Fruit fly (Drosophila melanogaster) whole organism, embryonic: ENCODE measurements around the gene Scr.
A peak's percentile ranks its signal among the peaks of the same experiment; 100 is the strongest.

ENCODE experiments used
- C15 ChIP-seq: fragments of 200-800 bp; sonication (Bioruptor generic); IDR thresholded peaks from 3 replicates; pipeline ENCODE4 v1.3.6; 2022; ENCODE audit warnings: missing biosample characterization, missing genetic modification characterization
- CG10321 ChIP-seq: fragments of 200-800 bp; sonication (Bioruptor generic); IDR thresholded peaks from 2 replicates; pipeline ENCODE4 v1.3.6; 2022; ENCODE audit warnings: missing biosample characterization, missing genetic modification characterization
- CG12299 ChIP-seq: fragments of 200-800 bp; sonication (Bioruptor generic); optimal IDR thresholded peaks from 2 replicates; lab custom pipeline; 2018; ENCODE audit warnings: missing biosample characterization, mild to moderate bottlenecking, missing genetic modification characterization
- CG13894 ChIP-seq: fragments of 200-800 bp; sonication (Bioruptor generic); optimal IDR thresholded peaks from 3 replicates; lab custom pipeline; 2018; ENCODE audit warnings: missing biosample characterization, mild to moderate bottlenecking, missing genetic modification characterization, moderate library complexity
- CG1529 ChIP-seq: fragments of 200-800 bp; sonication (Bioruptor generic); optimal IDR thresholded peaks from 3 replicates; lab custom pipeline; 2018; ENCODE audit warnings: missing biosample characterization, missing genetic modification characterization
- CG15479 ChIP-seq: fragments of 200-800 bp; sonication (Bioruptor generic); optimal IDR thresholded peaks from 3 replicates; lab custom pipeline; 2019; ENCODE audit warnings: missing biosample characterization, mild to moderate bottlenecking, missing genetic modification characterization, moderate library complexity
- CG1603 ChIP-seq: fragments of 200-800 bp; sonication (Bioruptor generic); optimal IDR thresholded peaks from 2 replicates; lab custom pipeline; 2019; ENCODE audit warnings: missing biosample characterization, mild to moderate bottlenecking, missing genetic modification characterization, moderate library complexity
- CG17612 ChIP-seq: fragments of 200-800 bp; sonication (Bioruptor generic); IDR thresholded peaks from 2 replicates; pipeline ENCODE4 v1.3.6; 2022; ENCODE audit warnings: missing biosample characterization, missing genetic modification characterization
- CG32767 ChIP-seq: fragments of 200-800 bp; sonication (Bioruptor generic); IDR thresholded peaks from 2 replicates; pipeline ENCODE4 v1.3.6; 2022; ENCODE audit warnings: missing biosample characterization, missing genetic modification characterization
- CG33557 ChIP-seq: fragments of 200-800 bp; sonication (Bioruptor generic); optimal IDR thresholded peaks from 2 replicates; lab custom pipeline; 2019; ENCODE audit warnings: missing biosample characterization, mild to moderate bottlenecking, missing genetic modification characterization, moderate library complexity
- CG5953 ChIP-seq: fragments of 200-800 bp; sonication (Bioruptor generic); IDR thresholded peaks from 2 replicates; pipeline ENCODE4 v1.3.6; 2022; ENCODE audit warnings: missing biosample characterization, missing genetic modification characterization
- CG6683 ChIP-seq: fragments of 200-800 bp; sonication (Bioruptor generic); optimal IDR thresholded peaks from 2 replicates; lab custom pipeline; 2017; ENCODE audit warnings: missing biosample characterization, mild to moderate bottlenecking, missing genetic modification characterization, missing genetic modification reagents
- CG7745 ChIP-seq: fragments of 200-800 bp; sonication (Bioruptor generic); optimal IDR thresholded peaks from 2 replicates; lab custom pipeline; 2018; ENCODE audit warnings: missing biosample characterization, mild to moderate bottlenecking, missing genetic modification characterization, moderate library complexity
- CG8478 ChIP-seq: fragments of >200 bp; optimal IDR thresholded peaks from 2 replicates; lab custom pipeline; 2018
- Chrac-16 ChIP-seq: fragments of 200-800 bp; sonication (Bioruptor generic); optimal IDR thresholded peaks from 3 replicates; lab custom pipeline; 2016; ENCODE audit warnings: missing biosample characterization, missing genetic modification characterization
- CrebB ChIP-seq: fragments of 200-800 bp; sonication (Bioruptor generic); optimal IDR thresholded peaks from 3 replicates; lab custom pipeline; 2018; ENCODE audit warnings: missing biosample characterization, mild to moderate bottlenecking, missing genetic modification characterization
- Dfd ChIP-seq, 2 experiments: fragments of >200 bp; optimal IDR thresholded peaks; 2 replicates each; lab custom pipeline; 2017; ENCODE audit warnings: missing biosample characterization in 2 of 2, missing genetic modification characterization in 2 of 2
- Fer2 ChIP-seq: fragments of 200-800 bp; sonication (Bioruptor generic); optimal IDR thresholded peaks from 2 replicates; lab custom pipeline; 2018; ENCODE audit warnings: missing biosample characterization, mild to moderate bottlenecking, missing genetic modification characterization, moderate library complexity
- HmgZ ChIP-seq: fragments of 200-800 bp; sonication (Bioruptor generic); optimal IDR thresholded peaks from 2 replicates; lab custom pipeline; 2018; ENCODE audit warnings: missing biosample characterization, mild to moderate bottlenecking, missing genetic modification characterization
- Hsf ChIP-seq: fragments of 200-800 bp; sonication (Bioruptor generic); optimal IDR thresholded peaks from 3 replicates; lab custom pipeline; 2016; ENCODE audit warnings: missing biosample characterization, missing genetic modification characterization
- Lpt ChIP-seq: fragments of >200 bp; optimal IDR thresholded peaks from 2 replicates; lab custom pipeline; 2018; ENCODE audit warnings: missing biosample characterization, missing genetic modification characterization
- Med ChIP-seq: fragments of 200-800 bp; sonication (Bioruptor generic); peaks from one replicate; lab custom pipeline; 2016; ENCODE audit warnings: missing biosample characterization, missing genetic modification characterization, mild to moderate bottlenecking, inconsistent platforms, moderate library complexity
- NFAT ChIP-seq: fragments of 200-800 bp; sonication (Bioruptor generic); IDR thresholded peaks from 2 replicates; pipeline ENCODE4 v1.3.6; 2022; ENCODE audit warnings: missing biosample characterization, missing genetic modification characterization
- Nf-YA ChIP-seq: fragments of 200-800 bp; sonication (Bioruptor generic); IDR thresholded peaks from 2 replicates; pipeline ENCODE4 v1.3.6; 2022; ENCODE audit warnings: missing biosample characterization, missing genetic modification characterization
- Oli ChIP-seq: fragments of 200-800 bp; sonication (Bioruptor generic); optimal IDR thresholded peaks from 2 replicates; lab custom pipeline; 2018; ENCODE audit warnings: missing biosample characterization, mild to moderate bottlenecking, missing genetic modification characterization, moderate library complexity
- Opbp ChIP-seq: fragments of 200-800 bp; sonication (Bioruptor generic); IDR thresholded peaks from 3 replicates; pipeline ENCODE4 v1.3.6; 2022; ENCODE audit warnings: missing biosample characterization, missing genetic modification characterization; ENCODE audit not compliant: partially characterized antibody
- Ptx1 ChIP-seq: fragments of 200-800 bp; sonication (Bioruptor generic); IDR thresholded peaks from 2 replicates; pipeline ENCODE4 v1.3.6; 2022; ENCODE audit warnings: missing biosample characterization, missing genetic modification characterization
- Side ChIP-seq: fragments of 200-800 bp; sonication (Bioruptor generic); optimal IDR thresholded peaks from 2 replicates; lab custom pipeline; 2016; ENCODE audit warnings: missing biosample characterization, missing genetic modification characterization
- Sox102F ChIP-seq: fragments of 200-800 bp; sonication (Bioruptor generic); optimal IDR thresholded peaks from 2 replicates; lab custom pipeline; 2018; ENCODE audit warnings: missing biosample characterization, mild to moderate bottlenecking, missing genetic modification characterization, moderate library complexity
- Ssrp ChIP-seq: fragments of 200-800 bp; sonication (Bioruptor generic); optimal IDR thresholded peaks from 2 replicates; lab custom pipeline; 2018; ENCODE audit warnings: missing biosample characterization, mild to moderate bottlenecking, missing genetic modification characterization, moderate library complexity
- TFAM ChIP-seq: fragments of 200-800 bp; sonication (Bioruptor generic); optimal IDR thresholded peaks from 2 replicates; lab custom pipeline; 2017; ENCODE audit warnings: missing biosample characterization, missing genetic modification characterization, inconsistent platforms
- Trl ChIP-seq, 3 experiments: fragments of >200 bp in 2 of 3; fragments of 200-800 bp in 1 of 3; sonication (Bioruptor generic) in 1 of 3; optimal IDR thresholded peaks; 2 replicates in 1 of 3; 3 replicates in 2 of 3; lab custom pipeline; 2016 to 2017; ENCODE audit warnings: missing biosample characterization in 1 of 3, missing genetic modification characterization in 1 of 3
- cg ChIP-seq: fragments of 200-800 bp; sonication (Bioruptor generic); optimal IDR thresholded peaks from 3 replicates; lab custom pipeline; 2019; ENCODE audit warnings: missing biosample characterization, mild to moderate bottlenecking, missing genetic modification characterization, moderate library complexity
- cwo ChIP-seq: fragments of 200-800 bp; sonication (Bioruptor generic); optimal IDR thresholded peaks from 3 replicates; lab custom pipeline; 2017; ENCODE audit warnings: missing biosample characterization, missing genetic modification characterization, mild to moderate bottlenecking, moderate library complexity, missing genetic modification reagents
- gcm2 ChIP-seq: fragments of 200-800 bp; sonication (Bioruptor generic); optimal IDR thresholded peaks from 2 replicates; lab custom pipeline; 2016; ENCODE audit warnings: missing biosample characterization, missing genetic modification characterization
- gem ChIP-seq: fragments of 200-800 bp; sonication (Bioruptor generic); optimal IDR thresholded peaks from 2 replicates; lab custom pipeline; 2019; ENCODE audit warnings: missing biosample characterization, mild to moderate bottlenecking, missing genetic modification characterization, moderate library complexity
- grau ChIP-seq: fragments of 200-800 bp; optimal IDR thresholded peaks from 3 replicates; lab custom pipeline; 2019; ENCODE audit warnings: missing biosample characterization, mild to moderate bottlenecking, missing genetic modification characterization, moderate library complexity
- grn ChIP-seq: fragments of 200-800 bp; sonication (Bioruptor generic); optimal IDR thresholded peaks from 3 replicates; lab custom pipeline; 2017; ENCODE audit warnings: missing biosample characterization, missing genetic modification characterization
- kah ChIP-seq: fragments of 200-800 bp; sonication (Bioruptor generic); optimal IDR thresholded peaks from 2 replicates; lab custom pipeline; 2018; ENCODE audit warnings: missing biosample characterization, mild to moderate bottlenecking, missing genetic modification characterization
- lola ChIP-seq, 3 experiments: fragments of >200 bp in 2 of 3; fragments of 200-800 bp in 1 of 3; sonication (Bioruptor generic) in 1 of 3; optimal IDR thresholded peaks; 2 replicates each; lab custom pipeline; 2017 to 2019; ENCODE audit warnings: missing biosample characterization in 3 of 3, missing genetic modification characterization in 3 of 3, mild to moderate bottlenecking in 1 of 3, moderate library complexity in 1 of 3
- mam ChIP-seq: fragments of 200-800 bp; sonication (Bioruptor generic); optimal IDR thresholded peaks from 3 replicates; lab custom pipeline; 2016; ENCODE audit warnings: missing biosample characterization, missing genetic modification characterization
- nmo ChIP-seq: fragments of 200-800 bp; sonication (Bioruptor generic); optimal IDR thresholded peaks from 2 replicates; lab custom pipeline; 2018; ENCODE audit warnings: missing biosample characterization, mild to moderate bottlenecking, missing genetic modification characterization, moderate library complexity
- p53 ChIP-seq: fragments of 200-800 bp; sonication (Bioruptor generic); optimal IDR thresholded peaks from 2 replicates; lab custom pipeline; 2016; ENCODE audit warnings: missing biosample characterization, missing genetic modification characterization
- seq ChIP-seq: fragments of 200-800 bp; sonication (Bioruptor generic); IDR thresholded peaks from 2 replicates; pipeline ENCODE4 v1.3.6; 2022; ENCODE audit warnings: missing biosample characterization, missing genetic modification characterization
- slbo ChIP-seq: fragments of 200-800 bp; sonication (Bioruptor generic); IDR thresholded peaks from 2 replicates; pipeline ENCODE4 v1.3.6; 2022; ENCODE audit warnings: missing biosample characterization, missing genetic modification characterization
- sr ChIP-seq: fragments of 200-800 bp; sonication (Bioruptor generic); IDR thresholded peaks from 3 replicates; pipeline ENCODE4 v1.3.6; 2022; ENCODE audit warnings: missing biosample characterization, missing genetic modification characterization
- ssp ChIP-seq: fragments of 200-800 bp; sonication (Bioruptor generic); IDR thresholded peaks from 2 replicates; pipeline ENCODE4 v1.3.6; 2022; ENCODE audit warnings: missing biosample characterization, missing genetic modification characterization
- trem ChIP-seq: fragments of 200-800 bp; optimal IDR thresholded peaks from 3 replicates; lab custom pipeline; 2019; ENCODE audit warnings: missing biosample characterization, mild to moderate bottlenecking, missing genetic modification characterization, moderate library complexity
- twi ChIP-seq: fragments of 200-800 bp; optimal IDR thresholded peaks from 2 replicates; lab custom pipeline; 2019; ENCODE audit warnings: missing biosample characterization, mild to moderate bottlenecking, missing genetic modification characterization, moderate library complexity
- usp ChIP-seq: fragments of >200 bp; optimal IDR thresholded peaks from 2 replicates; lab custom pipeline; 2017; ENCODE audit warnings: missing biosample characterization, missing genetic modification characterization
- wor ChIP-seq: fragments of 200-800 bp; sonication (Bioruptor generic); IDR thresholded peaks from 2 replicates; pipeline ENCODE4 v1.3.6; 2022; ENCODE audit warnings: missing biosample characterization, missing genetic modification characterization
- zfh2 ChIP-seq: fragments of 200-800 bp; sonication (Bioruptor generic); optimal IDR thresholded peaks from 2 replicates; lab custom pipeline; 2016; ENCODE audit warnings: missing biosample characterization, missing genetic modification characterization

Scr gene

dm6 chr3R:6869297-6869696, 19.5 kb upstream of the Scr start (continued):
- peak; percentile 33 for TF ChIP-seq nmo
- TF ChIP-seq Chrac-16 = peak; percentile 2
- TF ChIP-seq Lpt = no peak
- TF ChIP-seq C15 (GFP tag; lab: Robert Waterston, UW) = no peak
- no peak for TF ChIP-seq CG5953 (GFP tag; lab: Robert Waterston, UW)
- TF ChIP-seq Sox102F (GFP tag; lab: Kevin White, UChicago) = no peak
- no peak for TF ChIP-seq trem (tag; lab: Kevin White, UChicago)
- TF ChIP-seq TFAM (GFP tag; lab: Kevin White, UChicago) = no peak
- TF ChIP-seq gem = no peak
- no peak for TF ChIP-seq CG13894
- TF ChIP-seq seq = no peak
- TF ChIP-seq ssp (GFP tag; lab: Robert Waterston, UW) = 0 out of 2 replicates have a peak, but pooled peaks have one; percentile 17
- TF ChIP-seq cg (GFP tag; lab: Kevin White, UChicago) = no peak
- TF ChIP-seq CG8478 (lab: Kevin White, UChicago) = no peak
- no peak for TF ChIP-seq gcm2 (GFP tag; lab: Kevin White, UChicago)
- no peak for TF ChIP-seq grn (GFP tag; lab: Kevin White, UChicago)
- peak; percentile 21 for TF ChIP-seq Hsf
- no peak for TF ChIP-seq Fer2 (tag; lab: Kevin White, UChicago)
- TF ChIP-seq Opbp = no peak
- TF ChIP-seq CG10321 (GFP tag; lab: Robert Waterston, UW) = no peak
- TF ChIP-seq grau (tag; lab: Kevin White, UChicago) = no peak
- no peak for TF ChIP-seq NFAT (GFP tag; lab: Robert Waterston, UW)
- no peak for TF ChIP-seq sr (GFP tag; lab: Robert Waterston, UW)
- no peak for TF ChIP-seq p53 (GFP tag; lab: Kevin White, UChicago)
- TF ChIP-seq CrebB = no peak
- no peak for TF ChIP-seq Med
- TF ChIP-seq CG32767 (GFP tag; lab: Robert Waterston, UW) = no peak
- no peak for TF ChIP-seq CG33557 (GFP tag; lab: Kevin White, UChicago)
- TF ChIP-seq Side (GFP tag; lab: Kevin White, UChicago) = no peak
- peak; percentile 5 for TF ChIP-seq mam
- no peak for TF ChIP-seq CG15479 (GFP tag; lab: Kevin White, UChicago)
- TF ChIP-seq usp = no peak
- no peak for TF ChIP-seq CG17612
- TF ChIP-seq Oli (tag; lab: Kevin White, UChicago) = peak; percentile 12
- no peak for TF ChIP-seq CG1603 (tag; lab: Kevin White, UChicago)
- no peak for TF ChIP-seq cwo
- TF ChIP-seq Ptx1 = 0 out of 2 replicates have a peak, but pooled peaks have one; percentile 36
- no peak for TF ChIP-seq CG6683 (GFP tag; lab: Kevin White, UChicago)
- TF ChIP-seq twi (tag; lab: Kevin White, UChicago) = no peak
- no peak for TF ChIP-seq Nf-YA (GFP tag; lab: Robert Waterston, UW)
- no peak for TF ChIP-seq CG7745 (tag; lab: Kevin White, UChicago)
- no peak; the same call in 1 of the 2 replicates for TF ChIP-seq slbo (GFP tag; lab: Robert Waterston, UW)
- no peak for TF ChIP-seq Trl (optimal IDR thresholded peaks at IDR 0.05; lab: Kevin White, UChicago)
- peak; percentile 17 for TF ChIP-seq Trl (GFP tag; optimal IDR thresholded peaks at IDR 0.05; lab: Kevin White, UChicago)
- TF ChIP-seq CG12299 (tag; lab: Kevin White, UChicago) = no peak
- no peak for TF ChIP-seq Dfd (GFP tag; optimal IDR thresholded peaks at IDR 0.05; lab: Kevin White, UChicago)
- TF ChIP-seq kah (GFP tag; lab: Kevin White, UChicago) = no peak
- no peak for TF ChIP-seq HmgZ (tag; lab: Kevin White, UChicago)
- no peak for TF ChIP-seq CG1529 (GFP tag; lab: Kevin White, UChicago)
- no peak for TF ChIP-seq Ssrp (tag; lab: Kevin White, UChicago)
- no peak for TF ChIP-seq lola (GFP tag; optimal IDR thresholded peaks at IDR 0.05; lab: Kevin White, UChicago)
- no peak for TF ChIP-seq zfh2 (GFP tag; lab: Kevin White, UChicago)
- no peak for TF ChIP-seq wor (GFP tag; lab: Robert Waterston, UW)
